Worm (Caenorhabditis elegans) whole organism, L1 larva: Measurements from ENCODE around the gene R09D1.14.

Experiments
- C16A3.4 ChIP-seq: fragments of 150-350 bp; optimal IDR thresholded peaks from 2 replicates; lab custom pipeline; 2014; ENCODE audit warnings: missing biosample characterization, missing genetic modification characterization
- C34B4.2 ChIP-seq: sonication (generic microtip); optimal IDR thresholded peaks from 2 replicates; lab custom pipeline; 2017; ENCODE audit warnings: mild to moderate bottlenecking, missing genetic modification characterization, missing compliant biosample characterization
- aha-1 ChIP-seq: fragments of 150-350 bp; optimal IDR thresholded peaks from 2 replicates; lab custom pipeline; 2014; ENCODE audit warnings: missing biosample characterization, missing genetic modification characterization
- alr-1 ChIP-seq: fragments of 200-800 bp; sonication (Bioruptor generic); optimal IDR thresholded peaks from 2 replicates; lab custom pipeline; 2018; ENCODE audit warnings: borderline replicate concordance, mild to moderate bottlenecking, missing genetic modification characterization, missing compliant biosample characterization
- ama-1 ChIP-seq: fragments of 150-350 bp; optimal IDR thresholded peaks from 2 replicates; lab custom pipeline; 2014
- ceh-63 ChIP-seq: fragments of 200-800 bp; sonication (Bioruptor generic); optimal IDR thresholded peaks from 2 replicates; lab custom pipeline; 2018; ENCODE audit warnings: mild to moderate bottlenecking, missing genetic modification characterization, missing compliant biosample characterization
- ceh-8 ChIP-seq: fragments of 200-800 bp; sonication (Bioruptor generic); optimal IDR thresholded peaks from 2 replicates; lab custom pipeline; 2018; ENCODE audit warnings: mild to moderate bottlenecking, missing genetic modification characterization, moderate library complexity, missing compliant biosample characterization
- ceh-82 ChIP-seq, 3 experiments: fragments of 150-350 bp in 1 of 3; sonication (generic microtip) in 2 of 3; optimal IDR thresholded peaks; 2 replicates each; lab custom pipeline; 2014 to 2017; ENCODE audit warnings: missing biosample characterization in 3 of 3, missing genetic modification characterization in 3 of 3
- ceh-88 ChIP-seq: fragments of 200-800 bp; sonication (Bioruptor generic); IDR thresholded peaks from 2 replicates; pipeline ENCODE4 v1.3.6; 2022; ENCODE audit warnings: missing genetic modification characterization, missing compliant biosample characterization
- dsc-1 ChIP-seq: sonication (generic microtip); optimal IDR thresholded peaks from 2 replicates; lab custom pipeline; 2016; ENCODE audit warnings: mild to moderate bottlenecking, missing genetic modification characterization, missing compliant biosample characterization
- efl-3 ChIP-seq: fragments of 200-800 bp; sonication (Bioruptor generic); optimal IDR thresholded peaks from 2 replicates; lab custom pipeline; 2018; ENCODE audit warnings: mild to moderate bottlenecking, missing genetic modification characterization, missing compliant biosample characterization
- egl-13 ChIP-seq: sonication (generic microtip); optimal IDR thresholded peaks from 2 replicates; lab custom pipeline; 2016; ENCODE audit warnings: missing genotype, missing genetic modification reagents, missing genetic modification characterization, missing compliant biosample characterization
- elt-2 ChIP-seq: sonication (generic microtip); optimal IDR thresholded peaks from 2 replicates; lab custom pipeline; 2016; ENCODE audit warnings: missing genetic modification characterization, mild to moderate bottlenecking, inconsistent platforms, missing compliant biosample characterization, missing genetic modification reagents
- fkh-4 ChIP-seq: sonication (generic microtip); optimal IDR thresholded peaks from 2 replicates; lab custom pipeline; 2016; ENCODE audit warnings: missing compliant biosample characterization, missing genetic modification characterization, borderline replicate concordance
- fkh-8 ChIP-seq: sonication (generic microtip); optimal IDR thresholded peaks from 2 replicates; lab custom pipeline; 2016; ENCODE audit warnings: mild to moderate bottlenecking, missing genetic modification characterization, missing compliant biosample characterization
- fos-1 ChIP-seq: fragments of 150-350 bp; optimal IDR thresholded peaks from 2 replicates; lab custom pipeline; 2014; ENCODE audit warnings: missing biosample characterization, missing genetic modification characterization
- isw-1 ChIP-seq: fragments of 200-800 bp; sonication (Bioruptor generic); IDR thresholded peaks from 2 replicates; pipeline ENCODE4 v1.3.6; 2022; ENCODE audit warnings: missing genetic modification characterization, missing compliant biosample characterization
- jun-1 ChIP-seq: fragments of 150-350 bp; optimal IDR thresholded peaks from 2 replicates; lab custom pipeline; 2014; ENCODE audit warnings: missing biosample characterization, missing genetic modification reagents, missing genetic modification characterization
- lin-15B ChIP-seq: fragments of 150-350 bp; sonication (generic microtip); optimal IDR thresholded peaks from 3 replicates; lab custom pipeline; 2014; ENCODE audit warnings: missing biosample characterization, missing genetic modification characterization
- lsy-2 ChIP-seq, 2 experiments: fragments of 150-350 bp; optimal IDR thresholded peaks; 2 replicates each; lab custom pipeline; 2014; ENCODE audit warnings: missing biosample characterization in 2 of 2, missing genetic modification characterization in 2 of 2
- mab-9 ChIP-seq: fragments of 200-800 bp; sonication (Bioruptor generic); IDR thresholded peaks from 2 replicates; pipeline ENCODE4 v1.3.6; 2022; ENCODE audit warnings: missing genetic modification reagents, missing genetic modification characterization, missing compliant biosample characterization
- mdl-1 ChIP-seq, 2 experiments: fragments of 150-350 bp; optimal IDR thresholded peaks; 2 replicates each; lab custom pipeline; 2014 to 2017; ENCODE audit warnings: missing biosample characterization in 2 of 2, missing genetic modification characterization in 2 of 2, inconsistent platforms in 1 of 2
- mef-2 ChIP-seq: fragments of 150-350 bp; optimal IDR thresholded peaks from 2 replicates; lab custom pipeline; 2014; ENCODE audit warnings: missing biosample characterization, missing genetic modification characterization
- mep-1 ChIP-seq: fragments of 150-350 bp; optimal IDR thresholded peaks from 2 replicates; lab custom pipeline; 2014; ENCODE audit warnings: missing biosample characterization, missing genetic modification characterization
- nhr-20 ChIP-seq: sonication (generic microtip); optimal IDR thresholded peaks from 2 replicates; lab custom pipeline; 2016; ENCODE audit warnings: mild to moderate bottlenecking, missing genetic modification characterization, missing compliant biosample characterization
- nhr-237 ChIP-seq: fragments of 150-350 bp; optimal IDR thresholded peaks from 2 replicates; lab custom pipeline; 2014; ENCODE audit warnings: missing biosample characterization, missing genetic modification characterization
- nhr-28 ChIP-seq: fragments of 150-350 bp; optimal IDR thresholded peaks from 2 replicates; lab custom pipeline; 2014; ENCODE audit warnings: missing biosample characterization, missing genetic modification characterization
- nhr-47 ChIP-seq: sonication (generic microtip); optimal IDR thresholded peaks from 2 replicates; lab custom pipeline; 2016; ENCODE audit warnings: mild to moderate bottlenecking, missing genetic modification characterization, moderate library complexity, missing compliant biosample characterization
- nhr-77 ChIP-seq: fragments of 150-350 bp; optimal IDR thresholded peaks from 2 replicates; lab custom pipeline; 2014; ENCODE audit warnings: missing biosample characterization, missing genetic modification characterization
- nhr-85 ChIP-seq: sonication (generic microtip); peaks from one replicate; lab custom pipeline; 2016; ENCODE audit warnings: missing genetic modification characterization, inconsistent platforms, missing compliant biosample characterization
- nhr-90 ChIP-seq: sonication (generic microtip); optimal IDR thresholded peaks from 2 replicates; lab custom pipeline; 2016; ENCODE audit warnings: mild to moderate bottlenecking, missing genetic modification characterization, missing compliant biosample characterization; ENCODE audit not compliant: poor library complexity
- pag-3 ChIP-seq: sonication (generic microtip); optimal IDR thresholded peaks from 2 replicates; lab custom pipeline; 2017; ENCODE audit warnings: missing genetic modification characterization, mild to moderate bottlenecking, missing compliant biosample characterization, antibody characterized with exemption, borderline replicate concordance; ENCODE audit not compliant: insufficient read depth
- pax-3 ChIP-seq: fragments of 200-800 bp; sonication (Bioruptor generic); optimal IDR thresholded peaks from 2 replicates; lab custom pipeline; 2018; ENCODE audit warnings: mild to moderate bottlenecking, missing genetic modification characterization, moderate library complexity, missing compliant biosample characterization
- pqm-1 ChIP-seq: sonication (generic microtip); optimal IDR thresholded peaks from 3 replicates; lab custom pipeline; 2017; ENCODE audit warnings: missing biosample characterization, missing genetic modification characterization
- snpc-4 ChIP-seq: fragments of 150-350 bp; optimal IDR thresholded peaks from 2 replicates; lab custom pipeline; 2014; ENCODE audit warnings: missing biosample characterization, missing genetic modification characterization
- snu-23 ChIP-seq: sonication (generic microtip); optimal IDR thresholded peaks from 2 replicates; lab custom pipeline; 2016; ENCODE audit warnings: missing genetic modification characterization, missing compliant biosample characterization
- sup-37 ChIP-seq: fragments of 200-800 bp; sonication (Bioruptor generic); optimal IDR thresholded peaks from 2 replicates; lab custom pipeline; 2018; ENCODE audit warnings: mild to moderate bottlenecking, missing genetic modification characterization, missing compliant biosample characterization
- tbx-2 ChIP-seq: sonication (generic microtip); optimal IDR thresholded peaks from 2 replicates; lab custom pipeline; 2016; ENCODE audit warnings: missing genetic modification characterization, missing compliant biosample characterization
- unc-30 ChIP-seq: sonication (generic microtip); optimal IDR thresholded peaks from 2 replicates; lab custom pipeline; 2017; ENCODE audit warnings: missing biosample characterization, missing genetic modification characterization
- unc-98 ChIP-seq: fragments of 200-800 bp; sonication (Bioruptor generic); IDR thresholded peaks from 2 replicates; pipeline ENCODE4 v1.3.6; 2022; ENCODE audit warnings: missing genetic modification characterization, missing compliant biosample characterization
- vab-15 ChIP-seq: sonication (generic microtip); optimal IDR thresholded peaks from 2 replicates; lab custom pipeline; 2017; ENCODE audit warnings: missing genotype, mild to moderate bottlenecking, missing genetic modification characterization, missing compliant biosample characterization
- zip-4 ChIP-seq: fragments of 200-800 bp; sonication (Bioruptor generic); optimal IDR thresholded peaks from 2 replicates; lab custom pipeline; 2018; ENCODE audit warnings: mild to moderate bottlenecking, missing genetic modification characterization, moderate library complexity, missing compliant biosample characterization
- ztf-11 ChIP-seq, 2 experiments: sonication (generic microtip); optimal IDR thresholded peaks; 2 replicates each; lab custom pipeline; 2016 to 2017; ENCODE audit warnings: missing genetic modification characterization in 2 of 2, missing biosample characterization in 1 of 2, missing compliant biosample characterization in 1 of 2
- ztf-4 ChIP-seq: fragments of 150-350 bp; optimal IDR thresholded peaks from 2 replicates; lab custom pipeline; 2014; ENCODE audit warnings: missing biosample characterization, missing genetic modification characterization

R09D1.14 gene

DNA sequence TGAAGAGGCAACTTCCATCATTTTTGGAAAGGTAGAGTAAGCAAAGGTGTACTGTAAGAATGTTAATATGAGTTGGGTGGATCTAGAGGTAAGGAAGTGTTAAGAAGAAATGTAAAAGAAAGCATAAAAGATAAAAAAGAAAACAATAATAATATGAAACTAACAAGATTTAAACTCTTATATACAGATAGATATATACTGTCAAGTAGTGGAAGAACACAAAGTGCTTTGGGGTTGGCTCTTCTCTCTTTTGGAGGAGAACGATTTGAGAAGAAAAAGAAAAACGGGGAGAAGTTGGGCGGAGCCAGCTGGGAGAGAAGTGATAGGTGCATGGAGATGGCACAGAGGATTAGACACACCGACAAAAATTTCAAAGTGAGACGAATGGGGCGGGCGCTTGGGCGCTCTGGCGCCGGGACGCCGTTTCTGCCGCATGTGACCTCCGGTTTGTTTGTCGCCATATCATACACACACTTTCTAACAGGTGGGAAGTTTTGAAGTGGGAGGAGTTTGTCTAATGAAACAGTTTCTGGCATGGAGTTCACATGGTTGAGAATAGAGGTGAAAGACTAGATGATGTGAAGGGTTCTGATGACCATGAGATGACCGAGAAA, 28.1 kb upstream of the R09D1.14 start, which contains the start of gene T19H5.4 (continued):
- TF ChIP-seq snpc-4 (tag; lab: Kevin White, UChicago): no peak
- no peak for TF ChIP-seq mep-1 (tag; lab: Kevin White, UChicago)
- TF ChIP-seq mab-9 (GFP tag; lab: Robert Waterston, UW): no peak
- no peak for TF ChIP-seq fkh-8 (tag; lab: Kevin White, UChicago)
- TF ChIP-seq jun-1 (tag; lab: Kevin White, UChicago): peak; percentile 34
- TF ChIP-seq isw-1: no peak
- no peak for TF ChIP-seq alr-1 (tag; lab: Kevin White, UChicago)
- no peak for TF ChIP-seq sup-37 (GFP tag; lab: Kevin White, UChicago)
- no peak for TF ChIP-seq unc-98 (GFP tag; lab: Robert Waterston, UW)
- no peak for TF ChIP-seq ceh-8
- TF ChIP-seq nhr-90 (tag; lab: Kevin White, UChicago): peak; percentile 74
- TF ChIP-seq nhr-237 (tag; lab: Kevin White, UChicago): no peak
- no peak for TF ChIP-seq unc-30 (tag; lab: Kevin White, UChicago)
- TF ChIP-seq elt-2 (tag; lab: Kevin White, UChicago): peak; percentile 65
- TF ChIP-seq pax-3 (tag; lab: Kevin White, UChicago): no peak
- peak; percentile 94 for TF ChIP-seq nhr-85 (tag; lab: Kevin White, UChicago)
- TF ChIP-seq nhr-20: peak; percentile 85
- no peak for TF ChIP-seq ceh-63 (GFP tag; lab: Kevin White, UChicago)
- TF ChIP-seq zip-4 (GFP tag; lab: Kevin White, UChicago): no peak
- no peak for TF ChIP-seq nhr-77 (tag; lab: Kevin White, UChicago)
- TF ChIP-seq lsy-2 (tag; optimal IDR thresholded peaks at IDR 0.05; lab: Kevin White, UChicago): peak; percentile 11 to 32
- no peak for TF ChIP-seq egl-13
- TF ChIP-seq pag-3 (tag; lab: Kevin White, UChicago): no peak
- peak; percentile 66 for TF ChIP-seq snu-23
- peak in 1 of 2 experiments; percentile 73 for TF ChIP-seq mdl-1 (tag; optimal IDR thresholded peaks at IDR 0.05; lab: Kevin White, UChicago)
- TF ChIP-seq fos-1: no peak
- TF ChIP-seq nhr-28: no peak
- TF ChIP-seq nhr-47 (tag; lab: Kevin White, UChicago): peak; percentile 44
- TF ChIP-seq ama-1 (lab: Kevin White, UChicago): no peak
- no peak for TF ChIP-seq lin-15B (tag; lab: Kevin White, UChicago)
- no peak for TF ChIP-seq dsc-1 (tag; lab: Kevin White, UChicago)
- no peak for TF ChIP-seq aha-1 (tag; lab: Kevin White, UChicago)
- no peak for TF ChIP-seq fkh-4 (tag; lab: Kevin White, UChicago)
- TF ChIP-seq ceh-82 (tag; optimal IDR thresholded peaks at IDR 0.05; lab: Kevin White, UChicago): peak; percentile 3 to 16 (median 12)
- TF ChIP-seq C16A3.4 (tag; lab: Kevin White, UChicago): peak; percentile 37
- TF ChIP-seq efl-3: no peak
- TF ChIP-seq pqm-1 (tag; lab: Kevin White, UChicago): no peak
- no peak for TF ChIP-seq mef-2 (tag; lab: Kevin White, UChicago)
- no peak for TF ChIP-seq ceh-88 (GFP tag; lab: Robert Waterston, UW)
- no peak for TF ChIP-seq C34B4.2 (tag; lab: Kevin White, UChicago)
- no peak for TF ChIP-seq vab-15
- TF ChIP-seq tbx-2 (tag; lab: Kevin White, UChicago): peak; percentile 76
- no peak for TF ChIP-seq ztf-11 (tag; optimal IDR thresholded peaks at IDR 0.05; lab: Kevin White, UChicago)
- no peak for TF ChIP-seq ztf-4
